Fruit fly (Drosophila melanogaster): ENCODE data around the gene nyo.

nyo gene

dm6 chr3R:31609413-31610054 lies 66.7 kb downstream of the nyo start:
- TF ChIP-seq Myc (optimal IDR thresholded peaks at IDR 0.05): no peak
- no peak for TF ChIP-seq GATAd (GFP tag; optimal IDR thresholded peaks at IDR 0.05)
- peak in 1 of 2 experiments; percentile 38 for TF ChIP-seq foxo (GFP tag; optimal IDR thresholded peaks at IDR 0.05)
- peak; percentile 56 for TF ChIP-seq Dif (GFP tag; optimal IDR thresholded peaks at IDR 0.05; ENCODE audit: partially characterized antibody)
- TF ChIP-seq sv (GFP tag; optimal IDR thresholded peaks at IDR 0.05): no peak
- TF ChIP-seq Hr83 (GFP tag; optimal IDR thresholded peaks at IDR 0.05; ENCODE audit: poor library complexity, severe bottlenecking): peak; percentile 64
- no peak for TF ChIP-seq Rel (GFP tag; optimal IDR thresholded peaks at IDR 0.05)
- peak; percentile 90 for TF ChIP-seq Rel (tag; optimal IDR thresholded peaks at IDR 0.05)
- TF ChIP-seq fru (GFP tag; optimal IDR thresholded peaks at IDR 0.05): peak; percentile 32
- TF ChIP-seq Sp1 (GFP tag; optimal IDR thresholded peaks at IDR 0.05): peak; percentile 47
- TF ChIP-seq N (GFP tag; optimal IDR thresholded peaks at IDR 0.05): no peak
- peak; percentile 64 for TF ChIP-seq brk (GFP tag; optimal IDR thresholded peaks at IDR 0.05)
- TF ChIP-seq lola (GFP tag; optimal IDR thresholded peaks at IDR 0.05): no peak
- peak; percentile 23 for TF ChIP-seq jim (GFP tag; optimal IDR thresholded peaks at IDR 0.05)
- TF ChIP-seq rgr (GFP tag; optimal IDR thresholded peaks at IDR 0.05): peak; percentile 55
- no peak for TF ChIP-seq pan (optimal IDR thresholded peaks at IDR 0.05)
- TF ChIP-seq Vsx2 (GFP tag; optimal IDR thresholded peaks at IDR 0.05; ENCODE audit: partially characterized antibody): no peak
- no peak for TF ChIP-seq Hr78 (GFP tag; optimal IDR thresholded peaks at IDR 0.05)
- peak; percentile 16 for TF ChIP-seq br (GFP tag; optimal IDR thresholded peaks at IDR 0.05)
- TF ChIP-seq psq (GFP tag; optimal IDR thresholded peaks at IDR 0.05): peak; percentile 0
- TF ChIP-seq Hnf4 (GFP tag; optimal IDR thresholded peaks at IDR 0.05): peak; percentile 70
- TF ChIP-seq CG9705 (GFP tag; optimal IDR thresholded peaks at IDR 0.05): no peak
- peak; percentile 43 for TF ChIP-seq sage (GFP tag; optimal IDR thresholded peaks at IDR 0.05)
- TF ChIP-seq h (GFP tag; optimal IDR thresholded peaks at IDR 0.05): peak; percentile 57
- TF ChIP-seq Mio (GFP tag; optimal IDR thresholded peaks at IDR 0.05): no peak
- no peak for TF ChIP-seq woc (GFP tag; optimal IDR thresholded peaks at IDR 0.05)
- TF ChIP-seq HLH106 (tag; optimal IDR thresholded peaks at IDR 0.05): peak; percentile 32
- TF ChIP-seq CG32264 (GFP tag; optimal IDR thresholded peaks at IDR 0.05): peak; percentile 39
- TF ChIP-seq ey (GFP tag; optimal IDR thresholded peaks at IDR 0.05): no peak

dm6 chr3R:31610639-31611594 lies 68.1 kb downstream of the nyo start, which contains the start of gene Med:
Gene Med (plus strand): TSS chr3R:31611046.
- no peak for TF ChIP-seq fru (GFP tag; optimal IDR thresholded peaks at IDR 0.05)
- no peak for TF ChIP-seq Abd-B (GFP tag; optimal IDR thresholded peaks at IDR 0.05)
- peak; percentile 28 for TF ChIP-seq Myc (optimal IDR thresholded peaks at IDR 0.05)
- TF ChIP-seq h (GFP tag; optimal IDR thresholded peaks at IDR 0.05): peak; percentile 32
- peak; percentile 63 for TF ChIP-seq Sp1 (GFP tag; optimal IDR thresholded peaks at IDR 0.05)
- TF ChIP-seq rgr (GFP tag; optimal IDR thresholded peaks at IDR 0.05): no peak
- TF ChIP-seq Rel (GFP tag; optimal IDR thresholded peaks at IDR 0.05): no peak
- TF ChIP-seq Rel (tag; optimal IDR thresholded peaks at IDR 0.05): peak; percentile 45
- TF ChIP-seq N (GFP tag; optimal IDR thresholded peaks at IDR 0.05): peak; percentile 48
- TF ChIP-seq psq (GFP tag; optimal IDR thresholded peaks at IDR 0.05): peak; percentile 89
- peak; percentile 30 for TF ChIP-seq HLH106 (tag; optimal IDR thresholded peaks at IDR 0.05)

DNA sequence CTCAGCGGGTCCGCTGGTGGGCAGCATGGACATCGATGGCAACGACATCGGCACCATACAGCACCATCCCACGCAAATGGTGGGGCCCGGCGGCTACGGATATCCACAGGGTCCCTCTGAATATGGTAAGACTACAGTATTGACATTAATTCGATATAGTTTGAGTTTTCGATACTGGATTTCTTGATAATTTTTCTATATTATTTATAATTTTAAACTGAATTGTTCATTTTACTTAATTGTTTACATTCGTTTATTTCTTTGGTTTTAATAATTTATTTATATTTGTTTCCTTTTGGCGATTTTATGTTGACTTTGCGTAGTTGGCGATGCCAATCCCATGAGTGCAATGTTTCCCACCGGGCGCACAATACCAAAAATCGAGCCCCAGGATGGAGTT lies 69.7 kb downstream of the nyo start, which contains the start of gene CycG:
Gene CycG (minus strand): TSS at position 101 of the 400 bp plus-strand sequence.
- TF ChIP-seq fru (GFP tag; optimal IDR thresholded peaks at IDR 0.05) (no peak), CG32264 (GFP tag; optimal IDR thresholded peaks at IDR 0.05) (no peak), Jra (GFP tag; optimal IDR thresholded peaks at IDR 0.05) (no peak), jim (GFP tag; optimal IDR thresholded peaks at IDR 0.05) (no peak)
